Worm (Caenorhabditis elegans) whole organism, L3 larva: ENCODE data around the gene blos-2.

Experiments used
- R02D3.7 ChIP-seq: fragments of 150-350 bp; optimal IDR thresholded peaks from 2 replicates; lab custom pipeline; 2014; ENCODE audit warnings: missing biosample characterization, missing genetic modification characterization
- ama-1 ChIP-seq: fragments of 150-350 bp; optimal IDR thresholded peaks from 2 replicates; lab custom pipeline; 2018
- ceh-16 ChIP-seq: sonication (generic microtip); optimal IDR thresholded peaks from 2 replicates; lab custom pipeline; 2017; ENCODE audit warnings: missing biosample characterization, missing genetic modification characterization
- egl-27 ChIP-seq: sonication (generic microtip); optimal IDR thresholded peaks from 4 replicates; lab custom pipeline; 2017; ENCODE audit warnings: missing biosample characterization, missing genetic modification reagents, missing genetic modification characterization
- elt-1 ChIP-seq: fragments of 150-350 bp; optimal IDR thresholded peaks from 2 replicates; lab custom pipeline; 2014; ENCODE audit warnings: missing biosample characterization, missing genetic modification characterization
- fos-1 ChIP-seq: fragments of 150-350 bp; optimal IDR thresholded peaks from 2 replicates; lab custom pipeline; 2014; ENCODE audit warnings: missing biosample characterization, missing genetic modification characterization
- nhr-11 ChIP-seq: fragments of 150-350 bp; optimal IDR thresholded peaks from 2 replicates; lab custom pipeline; 2014; ENCODE audit warnings: missing biosample characterization, missing genetic modification characterization
- nhr-12 ChIP-seq: fragments of 150-350 bp; optimal IDR thresholded peaks from 2 replicates; lab custom pipeline; 2014; ENCODE audit warnings: missing biosample characterization, missing genetic modification characterization
- pqm-1 ChIP-seq: fragments of 150-350 bp; optimal IDR thresholded peaks from 2 replicates; lab custom pipeline; 2017; ENCODE audit warnings: missing biosample characterization, missing genetic modification characterization, inconsistent platforms
- skn-1 ChIP-seq: fragments of 150-350 bp; optimal IDR thresholded peaks from 2 replicates; lab custom pipeline; 2014; ENCODE audit warnings: missing biosample characterization, missing genetic modification characterization

ce11 chrIV:6303642-6304041 is 30.4 kb upstream of the blos-2 start, which contains the start of gene srv-25:
- no peak for TF ChIP-seq R02D3.7 (tag; lab: Kevin White, UChicago)
- TF ChIP-seq egl-27 (tag; lab: Kevin White, UChicago) = no peak
- TF ChIP-seq skn-1 (tag; lab: Kevin White, UChicago) = no peak
- TF ChIP-seq fos-1 = no peak
- TF ChIP-seq nhr-11 (tag; lab: Kevin White, UChicago) = no peak
- TF ChIP-seq pqm-1 (tag; lab: Kevin White, UChicago) = no peak
- no peak for TF ChIP-seq elt-1 (tag; lab: Kevin White, UChicago)
- no peak for TF ChIP-seq ceh-16 (tag; lab: Kevin White, UChicago)
- no peak for TF ChIP-seq nhr-12 (tag; lab: Kevin White, UChicago)
- no peak for TF ChIP-seq ama-1 (lab: Kevin White, UChicago)
